Worm (Caenorhabditis elegans): ENCODE measurements around the gene nspb-5.

nspb-5 gene

ce11 chrIV:6556624-6557368 lies 42.0 kb upstream of the nspb-5 start, which contains the start of gene try-3 (continued):
- TF ChIP-seq saeg-2 (GFP tag; IDR thresholded peaks at IDR 0.05) (no peak), aha-1 (tag) (peak; percentile 58), Y48G9A.11 (GFP tag; IDR thresholded peaks at IDR 0.05) (peak; percentile 76), zfp-3 (GFP tag; conservative IDR thresholded peaks at IDR 0.05) (no peak), lin-13 (GFP tag; optimal IDR thresholded peaks at IDR 0.05) (peak; percentile 41), fos-1 (tag; optimal IDR thresholded peaks at IDR 0.05) (no peak), attf-4 (tag; optimal IDR thresholded peaks at IDR 0.05) (no peak), mdl-1 (tag; optimal IDR thresholded peaks at IDR 0.05) (peak in 1 of 2 experiments; percentile 22), ceh-20 (GFP tag; IDR thresholded peaks at IDR 0.05) (peak; percentile 60; the same call in 1 of the 2 replicates), zip-2 (tag; optimal IDR thresholded peaks at IDR 0.05) (peak; percentile 40), mxl-3 (GFP tag; optimal IDR thresholded peaks at IDR 0.05) (peak; percentile 49), F37D6.2 (tag; optimal IDR thresholded peaks at IDR 0.05) (peak; percentile 22), hif-1 (tag; optimal IDR thresholded peaks at IDR 0.05) (peak in 1 of 2 experiments; percentile 57), unc-62 (GFP tag; optimal IDR thresholded peaks at IDR 0.05 in 1 of 2) (no peak), unc-62 (tag; optimal IDR thresholded peaks at IDR 0.05) (no peak), rbr-2 (tag; optimal IDR thresholded peaks at IDR 0.05) (peak; percentile 66), zag-1 (tag; optimal IDR thresholded peaks at IDR 0.05) (no peak), lim-7 (GFP tag; IDR thresholded peaks at IDR 0.05) (peak; percentile 97), zfp-2 (tag; optimal IDR thresholded peaks at IDR 0.05) (peak; percentile 10), Y5F2A.4 (GFP tag; optimal IDR thresholded peaks at IDR 0.05) (peak; percentile 26), egl-27 (tag; optimal IDR thresholded peaks at IDR 0.05) (no peak), daf-19 (GFP tag; conservative IDR thresholded peaks at IDR 0.05) (no peak), madf-9 (GFP tag; conservative IDR thresholded peaks at IDR 0.05) (peak; percentile 80), fkh-10 (GFP tag; optimal IDR thresholded peaks at IDR 0.05) (peak; percentile 68), nhr-77 (tag; optimal IDR thresholded peaks at IDR 0.05) (peak; percentile 52), set-16 (GFP tag; IDR thresholded peaks at IDR 0.05) (no peak; the same call in none of the 2 replicates), snpc-1.2 (GFP tag; IDR thresholded peaks at IDR 0.05) (peak; percentile 98), zip-11 (GFP tag; IDR thresholded peaks at IDR 0.05) (no peak), daf-12 (tag; optimal IDR thresholded peaks at IDR 0.05) (no peak), tra-1 (GFP tag; IDR thresholded peaks at IDR 0.05) (peak; percentile 82), nhr-10 (tag; optimal IDR thresholded peaks at IDR 0.05) (peak; percentile 27), nhr-28 (tag; optimal IDR thresholded peaks at IDR 0.05) (peak; percentile 52), dmd-8 (GFP tag; IDR thresholded peaks at IDR 0.05) (peak; percentile 73; the same call in 1 of the 2 replicates), nhr-11 (tag; optimal IDR thresholded peaks at IDR 0.05) (no peak), F49E8.2 (tag; optimal IDR thresholded peaks at IDR 0.05; ENCODE audit: borderline replicate concordance) (peak; percentile 57), dmd-6 (GFP tag; IDR thresholded peaks at IDR 0.05) (peak; percentile 66), hlh-30 (tag; optimal IDR thresholded peaks at IDR 0.05; ENCODE audit: insufficient read depth) (peak; percentile 68), skn-1 (tag; optimal IDR thresholded peaks at IDR 0.05) (no peak), F10B5.3 (tag; optimal IDR thresholded peaks at IDR 0.05) (peak; percentile 17)

- no peak for TF ChIP-seq jun-1 (tag; optimal IDR thresholded peaks at IDR 0.05)
- TF ChIP-seq lin-38 (GFP tag; IDR thresholded peaks at IDR 0.05): no peak
- TF ChIP-seq snpc-4 (tag; optimal IDR thresholded peaks at IDR 0.05): no peak
- no peak for TF ChIP-seq nhr-48 (tag; optimal IDR thresholded peaks at IDR 0.05)
- TF ChIP-seq T26A8.4 (GFP tag; IDR thresholded peaks at IDR 0.05): no peak
Measured at ce11 chrIV:6560434-6560833, 38.4 kb upstream of the nspb-5 start, which contains the start of gene best-9. Gene best-9, plus strand, starts transcription at chrIV:6560734.
